Fruit fly (Drosophila melanogaster): Measurements from ENCODE around the gene polybromo.

The polybromo gene

DNA sequence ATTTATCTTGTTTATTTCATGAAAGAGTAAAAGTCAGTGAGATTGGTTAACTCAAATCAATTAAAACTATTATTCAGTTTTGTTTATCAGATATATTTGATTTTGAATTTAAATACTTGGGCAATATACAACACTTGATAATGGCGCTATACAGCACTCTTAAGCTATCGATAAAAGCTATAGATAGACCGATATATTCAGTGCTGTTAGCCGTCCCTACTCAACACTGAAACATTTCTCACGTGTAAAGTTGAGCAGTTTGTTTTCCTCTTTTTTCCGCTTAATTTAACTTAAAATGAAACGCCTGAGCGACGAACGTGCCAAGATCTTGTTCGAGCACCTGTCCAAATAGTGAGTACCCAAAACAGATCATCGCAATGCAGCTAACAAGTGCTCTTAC is 45.4 kb upstream of the polybromo start, which contains the start of gene CG7006 (continued):
- TF ChIP-seq CG7271 (tag; optimal IDR thresholded peaks at IDR 0.05) (peak; percentile 2), CG8281 (tag; optimal IDR thresholded peaks at IDR 0.05) (no peak), CG4282 (GFP tag; optimal IDR thresholded peaks at IDR 0.05) (peak; percentile 71), sug (tag; optimal IDR thresholded peaks at IDR 0.05) (no peak), kni (GFP tag; optimal IDR thresholded peaks at IDR 0.05) (no peak), Dip2 (GFP tag; IDR thresholded peaks at IDR 0.05) (no peak), dati (GFP tag; IDR thresholded peaks at IDR 0.05) (no peak), pnt (GFP tag; optimal IDR thresholded peaks at IDR 0.05) (peak; percentile 58), eyg (GFP tag; optimal IDR thresholded peaks at IDR 0.05) (peak; percentile 50), oc (tag; optimal IDR thresholded peaks at IDR 0.05) (no peak), Hey (tag; optimal IDR thresholded peaks at IDR 0.05) (no peak), CG16863 (GFP tag; optimal IDR thresholded peaks at IDR 0.05) (peak; percentile 43), Bdp1 (GFP tag; optimal IDR thresholded peaks at IDR 0.05) (peak; percentile 61), CG7786 (GFP tag; optimal IDR thresholded peaks at IDR 0.05) (peak; percentile 85), CG8944 (GFP tag; optimal IDR thresholded peaks at IDR 0.05) (peak; percentile 82), CG1647 (GFP tag; optimal IDR thresholded peaks at IDR 0.05) (peak; percentile 86), CG30020 (tag; optimal IDR thresholded peaks at IDR 0.05) (no peak), scrt (GFP tag; optimal IDR thresholded peaks at IDR 0.05) (no peak), stwl (tag; optimal IDR thresholded peaks at IDR 0.05) (peak; percentile 95), CG2199 (GFP tag; IDR thresholded peaks at IDR 0.05) (no peak), pfk (GFP tag; optimal IDR thresholded peaks at IDR 0.05) (no peak), CG2712 (tag; optimal IDR thresholded peaks at IDR 0.05) (no peak), en (GFP tag; optimal IDR thresholded peaks at IDR 0.05) (no peak), Ada2b (GFP tag; IDR thresholded peaks at IDR 0.05) (no peak), Abd-B (GFP tag; optimal IDR thresholded peaks at IDR 0.05) (peak; percentile 27), CG6272 (GFP tag; IDR thresholded peaks at IDR 0.05) (peak; percentile 29; the same call in 1 of the 2 replicates), abd-A (tag; optimal IDR thresholded peaks at IDR 0.05) (no peak), repo (GFP tag; optimal IDR thresholded peaks at IDR 0.05) (peak; percentile 58), sens (GFP tag) (peak; percentile 87), CG10431 (GFP tag; optimal IDR thresholded peaks at IDR 0.05) (no peak), H15 (GFP tag; IDR thresholded peaks at IDR 0.05) (peak; percentile 50; the same call in 1 of the 3 replicates), CG16813 (GFP tag; IDR thresholded peaks at IDR 0.05; ENCODE audit: partially characterized antibody) (peak; percentile 79), CG13624 (GFP tag; optimal IDR thresholded peaks at IDR 0.05) (peak; percentile 90), bowl (GFP tag; IDR thresholded peaks at IDR 0.05) (no peak), emc (GFP tag; optimal IDR thresholded peaks at IDR 0.05) (peak; percentile 23), D19A (tag; optimal IDR thresholded peaks at IDR 0.05) (no peak), insv (GFP tag; optimal IDR thresholded peaks at IDR 0.05) (peak in 1 of 2 experiments; percentile 13), trh (GFP tag; optimal IDR thresholded peaks at IDR 0.05) (peak; percentile 55), Sox102F (GFP tag; optimal IDR thresholded peaks at IDR 0.05) (no peak), GATAe (GFP tag; conservative IDR thresholded peaks at IDR 0.05) (no peak; the same call in 1 of the 2 replicates), CG1024 (GFP tag; IDR thresholded peaks at IDR 0.05) (no peak), CG15073 (GFP tag; optimal IDR thresholded peaks at IDR 0.05) (peak; percentile 13), ftz-f1 (GFP tag; optimal IDR thresholded peaks at IDR 0.05) (no peak), CG10462 (GFP tag; optimal IDR thresholded peaks at IDR 0.05) (no peak), Dp (GFP tag; optimal IDR thresholded peaks at IDR 0.05) (peak; percentile 98), nmo (GFP tag; optimal IDR thresholded peaks at IDR 0.05) (peak; percentile 59), CG10366 (GFP tag; IDR thresholded peaks at IDR 0.05) (peak; percentile 53), MESR4 (GFP tag; optimal IDR thresholded peaks at IDR 0.05) (peak; percentile 72), CG7357 (GFP tag; IDR thresholded peaks at IDR 0.05) (no peak), HmgZ (tag; optimal IDR thresholded peaks at IDR 0.05) (peak; percentile 87), fd96Cb (tag; optimal IDR thresholded peaks at IDR 0.05) (peak; percentile 12), Chrac-16 (GFP tag; optimal IDR thresholded peaks at IDR 0.05) (peak; percentile 70)
